Worm (Caenorhabditis elegans): ENCODE results near the gene oac-58.

ce11 chrIV:12304750-12305149 is 6.7 kb downstream of the oac-58 start:
- no peak for TF ChIP-seq lin-1 (GFP tag; IDR thresholded peaks at IDR 0.05)
- TF ChIP-seq nhr-77 (tag; optimal IDR thresholded peaks at IDR 0.05) = no peak
- no peak for TF ChIP-seq aly-2 (tag; optimal IDR thresholded peaks at IDR 0.05)
- no peak for TF ChIP-seq unc-62 (GFP tag; optimal IDR thresholded peaks at IDR 0.05 in 1 of 2)
- TF ChIP-seq unc-62 (tag; optimal IDR thresholded peaks at IDR 0.05) = no peak
- no peak for TF ChIP-seq nhr-42 (GFP tag; IDR thresholded peaks at IDR 0.05)
- no peak for TF ChIP-seq pha-4 (GFP tag; IDR thresholded peaks at IDR 0.05)
- no peak for TF ChIP-seq pha-4 (tag; optimal IDR thresholded peaks at IDR 0.05)
- TF ChIP-seq lin-13 (GFP tag; optimal IDR thresholded peaks at IDR 0.05) = no peak
- TF ChIP-seq unc-130 (GFP tag; optimal IDR thresholded peaks at IDR 0.05) = no peak
- TF ChIP-seq lim-7 (GFP tag; IDR thresholded peaks at IDR 0.05) = no peak
- no peak for TF ChIP-seq zag-1 (tag; optimal IDR thresholded peaks at IDR 0.05)
- no peak for TF ChIP-seq ama-1 (optimal IDR thresholded peaks at IDR 0.05)
